Fruit fly (Drosophila melanogaster) S2 (cell line): ENCODE data around the gene Hydr2.

Experiments
- CG8478 ChIP-seq: fragments of >200 bp; optimal IDR thresholded peaks from 2 replicates; lab custom pipeline; 2018
- CTCF ChIP-seq, 2 experiments: fragments of >200 bp; optimal IDR thresholded peaks; 2 replicates each; lab custom pipeline; 2018

dm6 chr2L:3200396-3200795, 37.0 kb downstream of the Hydr2 start, which contains the start of gene CG34393:
- TF ChIP-seq CG8478 (no peak), CTCF (optimal IDR thresholded peaks at IDR 0.05; lab: Kevin White, UChicago) (no peak)
